Fruit fly (Drosophila melanogaster) whole organism, adult: ENCODE data around the gene CG2816.

Source experiments
- CG11617 ChIP-seq: fragments of 200-800 bp; sonication (Bioruptor generic); optimal IDR thresholded peaks from 2 replicates; lab custom pipeline; 2017; ENCODE audit warnings: mild to moderate bottlenecking, missing biosample characterization, missing genetic modification reagents, missing genetic modification characterization
- CG14711 ChIP-seq: fragments of 200-800 bp; sonication (Bioruptor generic); optimal IDR thresholded peaks from 2 replicates; lab custom pipeline; 2018; ENCODE audit warnings: missing biosample characterization, mild to moderate bottlenecking, missing genetic modification characterization, moderate library complexity
- CG33017 ChIP-seq: fragments of 200-800 bp; sonication (Bioruptor generic); optimal IDR thresholded peaks from 2 replicates; lab custom pipeline; 2018; ENCODE audit warnings: missing biosample characterization, mild to moderate bottlenecking, missing genetic modification characterization, moderate library complexity
- CG5204 ChIP-seq: fragments of 200-800 bp; sonication (Bioruptor generic); optimal IDR thresholded peaks from 2 replicates; lab custom pipeline; 2016; ENCODE audit warnings: missing biosample characterization, missing genetic modification characterization
- Clk ChIP-seq: fragments of 200-800 bp; sonication (Bioruptor generic); optimal IDR thresholded peaks from 2 replicates; lab custom pipeline; 2017; ENCODE audit warnings: missing biosample characterization, missing genetic modification characterization
- Crg-1 ChIP-seq: fragments of 200-800 bp; sonication (Bioruptor generic); optimal IDR thresholded peaks from 2 replicates; lab custom pipeline; 2016; ENCODE audit warnings: missing biosample characterization, missing genetic modification characterization
- Hr96 ChIP-seq: fragments of 200-800 bp; sonication (Bioruptor generic); optimal IDR thresholded peaks from 2 replicates; lab custom pipeline; 2016; ENCODE audit warnings: missing biosample characterization, missing genetic modification characterization
- Mnt ChIP-seq: fragments of 200-800 bp; sonication (Bioruptor generic); optimal IDR thresholded peaks from 2 replicates; lab custom pipeline; 2016; ENCODE audit warnings: missing biosample characterization, mild to moderate bottlenecking, missing genetic modification characterization
- bab1 ChIP-seq: fragments of 200-800 bp; sonication (Bioruptor generic); optimal IDR thresholded peaks from 3 replicates; lab custom pipeline; 2019; ENCODE audit warnings: missing biosample characterization, mild to moderate bottlenecking, missing genetic modification characterization, moderate library complexity
- cic ChIP-seq: fragments of 200-800 bp; sonication (Bioruptor generic); optimal IDR thresholded peaks from 2 replicates; lab custom pipeline; 2017; ENCODE audit warnings: missing biosample characterization, mild to moderate bottlenecking, missing genetic modification characterization, moderate library complexity
- cnc ChIP-seq, 2 experiments: fragments of >200 bp; optimal IDR thresholded peaks; 2 replicates each; lab custom pipeline; 2017
- kay ChIP-seq: fragments of 200-800 bp; sonication (Bioruptor generic); peaks from one replicate; lab custom pipeline; 2016; ENCODE audit warnings: missing biosample characterization, missing genetic modification characterization, borderline replicate concordance
- ovo ChIP-seq: fragments of 200-800 bp; sonication (Bioruptor generic); optimal IDR thresholded peaks from 2 replicates; lab custom pipeline; 2016; ENCODE audit warnings: missing biosample characterization, missing genetic modification characterization
- tj ChIP-seq: fragments of 200-800 bp; sonication (Bioruptor generic); optimal IDR thresholded peaks from 3 replicates; lab custom pipeline; 2017; ENCODE audit warnings: missing biosample characterization, mild to moderate bottlenecking, missing genetic modification characterization, moderate library complexity

CG2816 gene

dm6 chr2L:3737682-3738081, 34.2 kb downstream of the CG2816 start:
- TF ChIP-seq bab1 (GFP tag; lab: Kevin White, UChicago) (no peak), CG33017 (no peak), kay (no peak), cic (no peak), cnc (optimal IDR thresholded peaks at IDR 0.05; lab: Kevin White, UChicago) (no peak), CG14711 (no peak), Mnt (GFP tag; lab: Kevin White, UChicago) (no peak), CG5204 (GFP tag; lab: Kevin White, UChicago) (no peak)

- TF ChIP-seq CG11617 (no peak), tj (GFP tag; lab: Kevin White, UChicago) (no peak), Hr96 (GFP tag; lab: Kevin White, UChicago) (no peak), Crg-1 (GFP tag; lab: Kevin White, UChicago) (no peak), ovo (GFP tag; lab: Kevin White, UChicago) (no peak), CG5204 (GFP tag; lab: Kevin White, UChicago) (no peak), Clk (GFP tag; lab: Kevin White, UChicago) (no peak), cnc (optimal IDR thresholded peaks at IDR 0.05; lab: Kevin White, UChicago) (no peak)
Observed at dm6 chr2L:3740443-3740842, 37.0 kb downstream of the CG2816 start.

DNA sequence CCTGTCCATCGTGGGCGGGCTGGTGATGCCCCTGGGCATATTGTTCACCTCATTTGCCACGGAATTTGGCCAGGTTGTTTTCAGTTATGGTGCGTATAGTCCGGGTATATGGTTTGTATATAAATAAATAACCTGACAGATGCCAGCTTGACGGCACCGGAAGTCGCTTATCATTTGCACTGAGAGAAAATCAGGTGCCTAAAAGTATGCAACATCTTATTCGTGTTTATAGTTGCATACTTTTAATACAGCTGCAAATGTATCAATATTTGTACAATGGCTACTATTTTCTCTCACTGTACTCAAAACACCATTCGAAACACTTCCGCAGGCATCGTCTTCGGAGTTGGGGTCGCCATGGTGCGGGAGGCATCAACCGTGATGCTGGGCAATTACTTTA, 45.2 kb downstream of the CG2816 start:
- TF ChIP-seq tj (GFP tag; lab: Kevin White, UChicago) (no peak), bab1 (GFP tag; lab: Kevin White, UChicago) (peak; percentile 7)
